Fruit fly (Drosophila melanogaster) whole organism, embryonic: ENCODE results near the gene CG33158.

Source experiments
- Aef1 ChIP-seq: fragments of 200-800 bp; sonication (Bioruptor generic); IDR thresholded peaks from 3 replicates; pipeline ENCODE4 v1.3.6; 2022; ENCODE audit warnings: missing biosample characterization, missing genetic modification characterization
- Atf3 ChIP-seq: fragments of 200-800 bp; sonication (Bioruptor generic); optimal IDR thresholded peaks from 3 replicates; lab custom pipeline; 2016; ENCODE audit warnings: missing biosample characterization, missing genetic modification characterization
- CG10209 ChIP-seq: fragments of 200-800 bp; sonication (Bioruptor generic); optimal IDR thresholded peaks from 3 replicates; lab custom pipeline; 2017; ENCODE audit warnings: missing biosample characterization, mild to moderate bottlenecking, missing genetic modification characterization, missing genetic modification reagents
- CG10366 ChIP-seq: fragments of 200-800 bp; sonication (Bioruptor generic); IDR thresholded peaks from 2 replicates; pipeline ENCODE4 v1.3.6; 2022; ENCODE audit warnings: missing biosample characterization, missing genetic modification characterization
- CG10431 ChIP-seq: fragments of 200-800 bp; sonication (Bioruptor generic); optimal IDR thresholded peaks from 3 replicates; lab custom pipeline; 2018; ENCODE audit warnings: missing biosample characterization, mild to moderate bottlenecking, missing genetic modification characterization
- CG11695 ChIP-seq: fragments of 200-800 bp; sonication (Bioruptor generic); IDR thresholded peaks from 3 replicates; pipeline ENCODE4 v1.3.6; 2022; ENCODE audit warnings: missing biosample characterization, missing genetic modification characterization
- CG13287 ChIP-seq: fragments of 200-800 bp; sonication (Bioruptor generic); IDR thresholded peaks from 2 replicates; pipeline ENCODE4 v1.3.6; 2022; ENCODE audit warnings: missing biosample characterization, missing genetic modification characterization; ENCODE audit not compliant: partially characterized antibody
- CG14710 ChIP-seq: fragments of 200-800 bp; sonication (Bioruptor generic); optimal IDR thresholded peaks from 3 replicates; lab custom pipeline; 2019; ENCODE audit warnings: missing biosample characterization, mild to moderate bottlenecking, missing genetic modification characterization, moderate library complexity
- CG15514 ChIP-seq: fragments of 200-800 bp; sonication (Bioruptor generic); optimal IDR thresholded peaks from 3 replicates; lab custom pipeline; 2017; ENCODE audit warnings: missing biosample characterization, missing genetic modification characterization, mild to moderate bottlenecking, moderate library complexity, missing genetic modification reagents
- CG15696 ChIP-seq: fragments of 200-800 bp; sonication (Bioruptor generic); optimal IDR thresholded peaks from 2 replicates; lab custom pipeline; 2019; ENCODE audit warnings: missing biosample characterization, mild to moderate bottlenecking, missing genetic modification characterization, moderate library complexity
- CG18764 ChIP-seq: fragments of 200-800 bp; sonication (Bioruptor generic); optimal IDR thresholded peaks from 3 replicates; lab custom pipeline; 2016; ENCODE audit warnings: missing biosample characterization, missing genetic modification characterization
- CG2120 ChIP-seq: fragments of 200-800 bp; sonication (Bioruptor generic); optimal IDR thresholded peaks from 3 replicates; lab custom pipeline; 2016; ENCODE audit warnings: missing biosample characterization, missing genetic modification characterization
- CG31388 ChIP-seq: fragments of 200-800 bp; sonication (Bioruptor generic); optimal IDR thresholded peaks from 2 replicates; lab custom pipeline; 2016; ENCODE audit warnings: missing biosample characterization, missing genetic modification characterization
- CG34376 ChIP-seq: fragments of 200-800 bp; sonication (Bioruptor generic); optimal IDR thresholded peaks from 2 replicates; lab custom pipeline; 2018; ENCODE audit warnings: missing biosample characterization, mild to moderate bottlenecking, missing genetic modification characterization
- CG34422 ChIP-seq: fragments of 200-800 bp; sonication (Bioruptor generic); IDR thresholded peaks from 3 replicates; pipeline ENCODE4 v1.3.6; 2022; ENCODE audit warnings: missing biosample characterization, missing genetic modification characterization
- CG42726 ChIP-seq: fragments of 200-800 bp; sonication (Bioruptor generic); IDR thresholded peaks from 2 replicates; pipeline ENCODE4 v1.3.6; 2022; ENCODE audit warnings: missing biosample characterization, missing genetic modification characterization; ENCODE audit not compliant: partially characterized antibody
- CG4282 ChIP-seq: fragments of 200-800 bp; sonication (Bioruptor generic); optimal IDR thresholded peaks from 2 replicates; lab custom pipeline; 2016; ENCODE audit warnings: missing biosample characterization, missing genetic modification characterization
- CG4328 ChIP-seq: fragments of 200-800 bp; sonication (Bioruptor generic); optimal IDR thresholded peaks from 3 replicates; lab custom pipeline; 2017; ENCODE audit warnings: missing biosample characterization, missing genetic modification reagents, missing genetic modification characterization
- CG6791 ChIP-seq: fragments of 200-800 bp; sonication (Bioruptor generic); IDR thresholded peaks from 3 replicates; pipeline ENCODE4 v1.3.6; 2022; ENCODE audit warnings: missing biosample characterization, missing genetic modification characterization; ENCODE audit not compliant: partially characterized antibody
- CG6813 ChIP-seq: fragments of 200-800 bp; sonication (Bioruptor generic); optimal IDR thresholded peaks from 2 replicates; lab custom pipeline; 2017; ENCODE audit warnings: missing biosample characterization, missing genetic modification characterization, mild to moderate bottlenecking, moderate library complexity, missing genetic modification reagents
- CG9727 ChIP-seq: fragments of 200-800 bp; sonication (Bioruptor generic); optimal IDR thresholded peaks from 3 replicates; lab custom pipeline; 2017; ENCODE audit warnings: missing biosample characterization, mild to moderate bottlenecking, missing genetic modification characterization
- Dip3 ChIP-seq: fragments of 200-800 bp; sonication (Bioruptor generic); optimal IDR thresholded peaks from 3 replicates; lab custom pipeline; 2016; ENCODE audit warnings: missing biosample characterization, missing genetic modification characterization
- E2f1 ChIP-seq: fragments of 200-800 bp; sonication (Bioruptor generic); IDR thresholded peaks from 2 replicates; pipeline ENCODE4 v1.3.6; 2022; ENCODE audit warnings: missing biosample characterization, missing genetic modification characterization
- H2.0 ChIP-seq: fragments of 200-800 bp; sonication (Bioruptor generic); IDR thresholded peaks from 2 replicates; pipeline ENCODE4 v1.3.6; 2022; ENCODE audit warnings: missing biosample characterization, missing genetic modification characterization
- Hr78 ChIP-seq, 2 experiments: fragments of 200-800 bp in 1 of 2; fragments of >200 bp in 1 of 2; sonication (Bioruptor generic) in 1 of 2; optimal IDR thresholded peaks; 2 replicates each; lab custom pipeline; 2017 to 2019; ENCODE audit warnings: missing biosample characterization in 2 of 2, missing genetic modification characterization in 2 of 2, mild to moderate bottlenecking in 1 of 2, moderate library complexity in 1 of 2
- Mad ChIP-seq: fragments of 200-800 bp; sonication (Bioruptor generic); optimal IDR thresholded peaks from 2 replicates; lab custom pipeline; 2016; ENCODE audit warnings: missing biosample characterization, missing genetic modification characterization
- Meics ChIP-seq: fragments of 200-800 bp; sonication (Bioruptor generic); optimal IDR thresholded peaks from 2 replicates; lab custom pipeline; 2017; ENCODE audit warnings: missing biosample characterization, mild to moderate bottlenecking, missing genetic modification characterization
- NFAT ChIP-seq: fragments of 200-800 bp; sonication (Bioruptor generic); IDR thresholded peaks from 2 replicates; pipeline ENCODE4 v1.3.6; 2022; ENCODE audit warnings: missing biosample characterization, missing genetic modification characterization
- Nf-YA ChIP-seq: fragments of 200-800 bp; sonication (Bioruptor generic); IDR thresholded peaks from 2 replicates; pipeline ENCODE4 v1.3.6; 2022; ENCODE audit warnings: missing biosample characterization, missing genetic modification characterization
- Rfx ChIP-seq: fragments of 200-800 bp; sonication (Bioruptor generic); IDR thresholded peaks from 2 replicates; pipeline ENCODE4 v1.3.6; 2022; ENCODE audit warnings: missing biosample characterization, missing genetic modification characterization
- Sry-δ ChIP-seq: fragments of 200-800 bp; sonication (Bioruptor generic); optimal IDR thresholded peaks from 2 replicates; lab custom pipeline; 2016; ENCODE audit warnings: missing biosample characterization, missing genetic modification characterization
- Stat92E ChIP-seq, 3 experiments: fragments of >200 bp in 2 of 3; fragments of 200-800 bp in 1 of 3; sonication (Bioruptor generic) in 1 of 3; optimal IDR thresholded peaks; 2 replicates each; lab custom pipeline; 2017 to 2019; ENCODE audit warnings: missing biosample characterization in 3 of 3, missing genetic modification characterization in 3 of 3, mild to moderate bottlenecking in 1 of 3, moderate library complexity in 1 of 3
- ara ChIP-seq: fragments of 200-800 bp; sonication (Bioruptor generic); IDR thresholded peaks from 2 replicates; pipeline ENCODE4 v1.3.6; 2022; ENCODE audit warnings: missing biosample characterization, missing genetic modification characterization
- ase ChIP-seq: fragments of 200-800 bp; sonication (Bioruptor generic); IDR thresholded peaks from 3 replicates; pipeline ENCODE4 v1.3.6; 2022; ENCODE audit warnings: missing biosample characterization, missing genetic modification characterization
- chinmo ChIP-seq: fragments of 200-800 bp; sonication (Bioruptor generic); IDR thresholded peaks from 4 replicates; pipeline ENCODE4 v1.3.6; 2022; ENCODE audit warnings: missing biosample characterization, missing genetic modification characterization; ENCODE audit not compliant: partially characterized antibody
- ems ChIP-seq: fragments of 200-800 bp; sonication (Bioruptor generic); optimal IDR thresholded peaks from 3 replicates; lab custom pipeline; 2016; ENCODE audit warnings: missing biosample characterization, missing genetic modification characterization
- esg ChIP-seq: fragments of 200-800 bp; sonication (Bioruptor generic); conservative IDR thresholded peaks from 2 replicates; pipeline ENCODE4 v1.3.6; 2022; ENCODE audit warnings: missing biosample characterization, missing genetic modification characterization
- gro ChIP-seq: fragments of 200-800 bp; sonication (Bioruptor generic); optimal IDR thresholded peaks from 2 replicates; lab custom pipeline; 2016; ENCODE audit warnings: missing biosample characterization, missing genetic modification characterization
- gsb ChIP-seq: fragments of 200-800 bp; sonication (Bioruptor generic); IDR thresholded peaks from 2 replicates; pipeline ENCODE4 v1.3.6; 2022; ENCODE audit warnings: missing biosample characterization, missing genetic modification characterization
- ken ChIP-seq: fragments of 200-800 bp; sonication (Bioruptor generic); IDR thresholded peaks from 3 replicates; pipeline ENCODE4 v1.3.6; 2022; ENCODE audit warnings: missing biosample characterization, missing genetic modification characterization
- lmd ChIP-seq: fragments of 200-800 bp; sonication (Bioruptor generic); IDR thresholded peaks from 2 replicates; pipeline ENCODE4 v1.3.6; 2022; ENCODE audit warnings: missing biosample characterization, missing genetic modification characterization
- row ChIP-seq: fragments of 200-800 bp; sonication (Bioruptor generic); IDR thresholded peaks from 3 replicates; pipeline ENCODE4 v1.3.6; 2022; ENCODE audit warnings: missing biosample characterization, missing genetic modification characterization
- run ChIP-seq: fragments of 200-800 bp; sonication (Bioruptor generic); optimal IDR thresholded peaks from 3 replicates; lab custom pipeline; 2018; ENCODE audit warnings: missing biosample characterization, mild to moderate bottlenecking, missing genetic modification characterization
- sens ChIP-seq: fragments of 200-800 bp; sonication (Bioruptor generic); peaks from one replicate; lab custom pipeline; 2016; ENCODE audit warnings: missing biosample characterization, missing genetic modification characterization
- sr ChIP-seq: fragments of 200-800 bp; sonication (Bioruptor generic); IDR thresholded peaks from 3 replicates; pipeline ENCODE4 v1.3.6; 2022; ENCODE audit warnings: missing biosample characterization, missing genetic modification characterization
- tap ChIP-seq: fragments of 200-800 bp; optimal IDR thresholded peaks from 3 replicates; lab custom pipeline; 2019; ENCODE audit warnings: missing biosample characterization, mild to moderate bottlenecking, missing genetic modification characterization, moderate library complexity
- tgo ChIP-seq: fragments of 200-800 bp; sonication (Bioruptor generic); IDR thresholded peaks from 3 replicates; pipeline ENCODE4 v1.3.6; 2022; ENCODE audit warnings: missing biosample characterization, missing genetic modification characterization
- ttk ChIP-seq: fragments of 200-800 bp; sonication (Bioruptor generic); IDR thresholded peaks from 2 replicates; pipeline ENCODE4 v2.1.2; 2022; ENCODE audit warnings: missing biosample characterization, missing genetic modification characterization
- unc-4 ChIP-seq: fragments of 200-800 bp; sonication (Bioruptor generic); IDR thresholded peaks from 2 replicates; pipeline ENCODE4 v1.3.6; 2022; ENCODE audit warnings: missing biosample characterization, missing genetic modification characterization; ENCODE audit not compliant: partially characterized antibody
- wek ChIP-seq: fragments of 200-800 bp; sonication (Bioruptor generic); optimal IDR thresholded peaks from 3 replicates; lab custom pipeline; 2018; ENCODE audit warnings: missing biosample characterization, mild to moderate bottlenecking, missing genetic modification characterization, moderate library complexity

Gene CG33158

DNA sequence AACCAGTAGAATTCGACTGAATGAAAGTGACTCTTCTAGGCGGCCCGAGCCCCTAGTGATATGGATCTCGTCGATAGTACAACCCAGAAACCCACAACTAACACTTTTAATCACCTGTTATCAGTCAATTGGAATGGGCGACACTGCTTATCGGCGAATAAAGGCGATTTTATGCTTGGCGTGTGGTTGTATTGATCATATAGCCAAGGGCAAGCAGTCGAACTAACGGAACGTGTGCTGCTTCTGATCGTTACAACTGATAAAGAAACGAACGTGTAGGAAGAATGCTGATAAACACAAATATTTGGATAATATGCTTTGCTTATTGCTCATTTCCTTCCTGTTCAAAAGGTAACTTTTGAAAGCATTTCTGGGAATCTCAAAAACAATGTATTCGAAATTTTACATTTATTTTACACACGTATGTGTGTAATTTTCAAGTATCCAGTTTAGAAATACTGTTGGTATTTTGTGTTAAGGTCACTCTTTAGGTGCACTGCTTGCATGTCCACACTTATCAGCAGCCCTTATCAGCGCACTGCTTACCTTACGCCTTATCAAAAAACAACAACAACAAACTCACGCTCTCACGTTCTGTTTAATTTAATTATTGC lies 38.1 kb upstream of the CG33158 start, which contains the start of gene Agpat4 (continued):
- TF ChIP-seq row (GFP tag; lab: Robert Waterston, UW) (no peak), sr (no peak), wek (GFP tag; lab: Kevin White, UChicago) (peak; percentile 89), H2.0 (GFP tag; lab: Robert Waterston, UW) (no peak), CG10431 (no peak), CG4282 (GFP tag; lab: Kevin White, UChicago) (no peak), Sry-δ (GFP tag; lab: Kevin White, UChicago) (peak; percentile 40), Nf-YA (GFP tag; lab: Robert Waterston, UW) (no peak), run (no peak), CG18764 (GFP tag; lab: Kevin White, UChicago) (no peak), NFAT (GFP tag; lab: Robert Waterston, UW) (no peak), CG13287 (GFP tag; lab: Robert Waterston, UW) (no peak; the same call in none of the 2 replicates), tap (no peak), Meics (GFP tag; lab: Kevin White, UChicago) (no peak), Rfx (no peak), CG6791 (GFP tag; lab: Robert Waterston, UW) (no peak), CG9727 (GFP tag; lab: Kevin White, UChicago) (no peak), CG14710 (tag; lab: Kevin White, UChicago) (peak; percentile 26), CG11695 (no peak), CG42726 (GFP tag; lab: Robert Waterston, UW) (peak; percentile 68; the same call in 1 of the 2 replicates), CG34376 (GFP tag; lab: Kevin White, UChicago) (peak; percentile 95), sens (peak; percentile 60), CG15514 (no peak), chinmo (0 out of 4 replicates have a peak, but pooled peaks have one; percentile 39), E2f1 (GFP tag; lab: Robert Waterston, UW) (no peak), Stat92E (GFP tag; optimal IDR thresholded peaks at IDR 0.05; lab: Kevin White, UChicago) (no peak), esg (no peak), CG34422 (GFP tag; lab: Robert Waterston, UW) (peak; percentile 68; the same call in 1 of the 3 replicates), ase (no peak), Hr78 (GFP tag; optimal IDR thresholded peaks at IDR 0.05; lab: Kevin White, UChicago) (no peak), CG4328 (GFP tag; lab: Kevin White, UChicago) (no peak), ems (GFP tag; lab: Kevin White, UChicago) (no peak), ara (GFP tag; lab: Robert Waterston, UW) (no peak), CG10209 (GFP tag; lab: Kevin White, UChicago) (no peak), CG2120 (GFP tag; lab: Kevin White, UChicago) (no peak), ttk (0 out of 2 replicates have a peak, but pooled peaks have one; percentile 49), CG6813 (GFP tag; lab: Kevin White, UChicago) (no peak), tgo (GFP tag; lab: Robert Waterston, UW) (no peak), unc-4 (GFP tag; lab: Robert Waterston, UW) (no peak), Dip3 (GFP tag; lab: Kevin White, UChicago) (no peak), lmd (GFP tag; lab: Robert Waterston, UW) (no peak), CG10366 (GFP tag; lab: Robert Waterston, UW) (no peak), Aef1 (GFP tag; lab: Robert Waterston, UW) (peak; percentile 57), Atf3 (GFP tag; lab: Kevin White, UChicago) (no peak), CG31388 (no peak), gsb (no peak), Mad (no peak), ken (GFP tag; lab: Robert Waterston, UW) (no peak), gro (GFP tag; lab: Kevin White, UChicago) (no peak), CG15696 (tag; lab: Kevin White, UChicago) (no peak)
